Worm (Caenorhabditis elegans): ENCODE results near the gene C45H4.14.
A peak's percentile ranks its signal among the peaks of the same experiment; 100 is the strongest.

Gene C45H4.14

ce11 chrV:2163735-2164134 lies 4.5 kb upstream of the C45H4.14 start, which contains the start of gene str-255:
TSS of gene str-255 (minus strand) at chrV:2163835.
- TF ChIP-seq elt-1 (tag; optimal IDR thresholded peaks at IDR 0.05; ENCODE audit: borderline replicate concordance, insufficient read depth) (no peak), bed-3 (GFP tag; optimal IDR thresholded peaks at IDR 0.05) (no peak), hlh-1 (tag; optimal IDR thresholded peaks at IDR 0.05) (no peak), snpc-4 (tag; optimal IDR thresholded peaks at IDR 0.05) (no peak), cnd-1 (tag; optimal IDR thresholded peaks at IDR 0.05) (no peak), sem-2 (GFP tag; optimal IDR thresholded peaks at IDR 0.05) (no peak), ceh-39 (tag; optimal IDR thresholded peaks at IDR 0.05) (no peak), M03D4.4 (tag; optimal IDR thresholded peaks at IDR 0.05) (no peak), nhr-76 (tag; optimal IDR thresholded peaks at IDR 0.05) (no peak), lin-32 (GFP tag; optimal IDR thresholded peaks at IDR 0.05) (no peak), mls-2 (tag; optimal IDR thresholded peaks at IDR 0.05) (no peak), ceh-83 (GFP tag; optimal IDR thresholded peaks at IDR 0.05) (no peak), ham-2 (GFP tag; optimal IDR thresholded peaks at IDR 0.05) (no peak), flh-1 (GFP tag; optimal IDR thresholded peaks at IDR 0.05) (no peak), mep-1 (tag; optimal IDR thresholded peaks at IDR 0.05) (no peak), elt-3 (tag; optimal IDR thresholded peaks at IDR 0.05) (no peak), drap-1 (GFP tag; optimal IDR thresholded peaks at IDR 0.05) (no peak)

ce11 chrV:2156830-2157229 lies 2.4 kb downstream of the C45H4.14 start, which contains the start of gene srbc-22:
TSS of gene srbc-22 (plus strand) at chrV:2157130.
- TF ChIP-seq nhr-28 (tag; optimal IDR thresholded peaks at IDR 0.05) (no peak), zip-8 (tag; optimal IDR thresholded peaks at IDR 0.05) (peak; percentile 23), sem-2 (GFP tag; optimal IDR thresholded peaks at IDR 0.05) (no peak)

- TF ChIP-seq drap-1 (GFP tag; optimal IDR thresholded peaks at IDR 0.05) (no peak), zip-8 (tag; optimal IDR thresholded peaks at IDR 0.05) (peak; percentile 5)
Observed at ce11 chrV:2155232-2155631, 4.0 kb downstream of the C45H4.14 start, which contains the start of gene srbc-21. TSS of gene srbc-21 (plus strand) at chrV:2155532.

- TF ChIP-seq nhr-28 (tag; optimal IDR thresholded peaks at IDR 0.05) (no peak), cnd-1 (tag; optimal IDR thresholded peaks at IDR 0.05) (no peak), mab-5 (tag; optimal IDR thresholded peaks at IDR 0.05) (no peak), ceh-39 (tag; optimal IDR thresholded peaks at IDR 0.05) (no peak), sptf-1 (tag; optimal IDR thresholded peaks at IDR 0.05) (no peak), lsy-2 (tag; optimal IDR thresholded peaks at IDR 0.05) (no peak), nhr-76 (tag; optimal IDR thresholded peaks at IDR 0.05) (no peak), snpc-4 (tag; optimal IDR thresholded peaks at IDR 0.05) (no peak)
Observed at ce11 chrV:2153274-2153673, 6.0 kb downstream of the C45H4.14 start, which contains the start of gene srbc-23. TSS of gene srbc-23 (plus strand) at chrV:2153574.

ce11 chrV:2151458-2151857 lies 7.8 kb downstream of the C45H4.14 start, which contains the start of gene srbc-24:
TSS of gene srbc-24 (plus strand) at chrV:2151758.
- no peak for TF ChIP-seq lin-32 (GFP tag; optimal IDR thresholded peaks at IDR 0.05)
- no peak for TF ChIP-seq pha-4 (tag; optimal IDR thresholded peaks at IDR 0.05)
- TF ChIP-seq zip-8 (tag; optimal IDR thresholded peaks at IDR 0.05): no peak
- no peak for TF ChIP-seq drap-1 (GFP tag; optimal IDR thresholded peaks at IDR 0.05)
- TF ChIP-seq ceh-43 (GFP tag; optimal IDR thresholded peaks at IDR 0.05): no peak
- no peak for TF ChIP-seq M03D4.4 (tag; optimal IDR thresholded peaks at IDR 0.05)
- no peak for TF ChIP-seq lsy-2 (tag; optimal IDR thresholded peaks at IDR 0.05)
- TF ChIP-seq hlh-1 (tag; optimal IDR thresholded peaks at IDR 0.05): no peak
- TF ChIP-seq bed-3 (GFP tag; optimal IDR thresholded peaks at IDR 0.05): no peak

ce11 chrV:2150876-2151275 lies 8.4 kb downstream of the C45H4.14 start, which contains the start of gene C45H4.13:
TSS of gene C45H4.13 (minus strand) at chrV:2150976.
- TF ChIP-seq nhr-76 (tag; optimal IDR thresholded peaks at IDR 0.05): no peak
- no peak for TF ChIP-seq unc-39 (tag; optimal IDR thresholded peaks at IDR 0.05)
- no peak for TF ChIP-seq nhr-12 (tag; optimal IDR thresholded peaks at IDR 0.05)
- no peak for TF ChIP-seq blmp-1 (tag; optimal IDR thresholded peaks at IDR 0.05)
- TF ChIP-seq elt-1 (tag; optimal IDR thresholded peaks at IDR 0.05; ENCODE audit: borderline replicate concordance, insufficient read depth): no peak
- no peak for TF ChIP-seq pha-4 (tag; optimal IDR thresholded peaks at IDR 0.05)
- no peak for TF ChIP-seq M03D4.4 (tag; optimal IDR thresholded peaks at IDR 0.05)

ce11 chrV:2149432-2149831 lies 9.8 kb downstream of the C45H4.14 start, which contains the start of gene C45H4.21:
TSS of gene C45H4.21 (minus strand) at chrV:2149532.
- TF ChIP-seq cnd-1 (tag; optimal IDR thresholded peaks at IDR 0.05) (no peak), flh-1 (GFP tag; optimal IDR thresholded peaks at IDR 0.05) (no peak), M03D4.4 (tag; optimal IDR thresholded peaks at IDR 0.05) (no peak), nhr-28 (tag; optimal IDR thresholded peaks at IDR 0.05) (no peak), ces-1 (GFP tag; optimal IDR thresholded peaks at IDR 0.05) (no peak), ham-2 (GFP tag; optimal IDR thresholded peaks at IDR 0.05) (no peak), unc-62 (GFP tag; optimal IDR thresholded peaks at IDR 0.05) (no peak), ztf-11 (tag; optimal IDR thresholded peaks at IDR 0.05) (no peak), nhr-76 (tag; optimal IDR thresholded peaks at IDR 0.05) (no peak), unc-120 (tag; optimal IDR thresholded peaks at IDR 0.05; ENCODE audit: poor library complexity, severe bottlenecking) (no peak), lsy-2 (tag; optimal IDR thresholded peaks at IDR 0.05) (no peak)
